Fruit fly (Drosophila melanogaster): Measurements from ENCODE around the gene CG32436.

CG32436 gene

DNA sequence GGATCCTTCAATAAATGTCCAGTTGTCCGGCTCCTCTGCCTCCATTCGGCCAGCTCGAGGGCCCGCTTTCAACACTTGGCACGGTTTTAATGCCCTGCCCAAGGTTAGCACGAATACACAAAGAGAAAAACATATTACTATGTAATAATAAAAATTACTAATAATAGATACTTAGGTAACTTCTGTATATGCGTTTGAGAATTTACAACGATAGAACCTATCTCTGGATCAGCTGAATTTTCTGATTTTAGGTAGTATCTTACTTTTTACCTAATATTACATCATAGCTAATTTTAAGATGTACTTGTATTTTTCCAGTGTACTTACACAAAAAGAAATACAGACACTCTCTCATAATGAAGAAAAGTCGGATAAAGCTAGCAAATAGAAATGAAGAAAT lies 41.9 kb downstream of the CG32436 start (continued):
- TF ChIP-seq Eip93F (GFP tag; optimal IDR thresholded peaks at IDR 0.05), result no peak
- no peak for TF ChIP-seq pdm3 (GFP tag; optimal IDR thresholded peaks at IDR 0.05)
- TF ChIP-seq CG8119 (GFP tag; IDR thresholded peaks at IDR 0.05), result no peak
- TF ChIP-seq fd85E (GFP tag; optimal IDR thresholded peaks at IDR 0.05), result no peak
- TF ChIP-seq Hr38 (GFP tag; optimal IDR thresholded peaks at IDR 0.05), result no peak
- peak; percentile 9 for TF ChIP-seq CG8632 (GFP tag; optimal IDR thresholded peaks at IDR 0.05)
- no peak for TF ChIP-seq Smox (GFP tag; optimal IDR thresholded peaks at IDR 0.05)

DNA sequence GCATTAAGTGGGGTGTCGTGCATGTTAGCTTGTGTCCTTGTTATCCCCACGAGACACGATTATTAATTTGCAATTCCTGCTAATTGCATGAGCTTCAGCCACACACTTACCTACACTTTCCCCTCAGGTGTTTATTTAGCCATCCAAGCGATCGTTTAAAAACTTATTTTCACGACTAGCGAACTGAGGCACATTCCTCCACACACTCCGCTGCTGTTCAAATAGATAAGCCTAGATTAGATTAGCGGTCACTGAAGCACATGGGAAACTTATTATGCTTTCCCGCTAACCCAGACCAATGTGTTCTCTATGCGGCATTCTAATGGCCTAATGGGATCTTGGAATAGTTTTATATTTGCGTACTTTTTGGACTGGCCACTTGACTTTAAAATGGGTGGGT lies 43.1 kb downstream of the CG32436 start:
- no peak for TF ChIP-seq Eip75B (GFP tag; optimal IDR thresholded peaks at IDR 0.05)
- TF ChIP-seq fkh (GFP tag; optimal IDR thresholded peaks at IDR 0.05), result peak; percentile 56
- TF ChIP-seq OdsH (GFP tag; optimal IDR thresholded peaks at IDR 0.05), result no peak
- no peak for TF ChIP-seq Smox (GFP tag; optimal IDR thresholded peaks at IDR 0.05)

DNA sequence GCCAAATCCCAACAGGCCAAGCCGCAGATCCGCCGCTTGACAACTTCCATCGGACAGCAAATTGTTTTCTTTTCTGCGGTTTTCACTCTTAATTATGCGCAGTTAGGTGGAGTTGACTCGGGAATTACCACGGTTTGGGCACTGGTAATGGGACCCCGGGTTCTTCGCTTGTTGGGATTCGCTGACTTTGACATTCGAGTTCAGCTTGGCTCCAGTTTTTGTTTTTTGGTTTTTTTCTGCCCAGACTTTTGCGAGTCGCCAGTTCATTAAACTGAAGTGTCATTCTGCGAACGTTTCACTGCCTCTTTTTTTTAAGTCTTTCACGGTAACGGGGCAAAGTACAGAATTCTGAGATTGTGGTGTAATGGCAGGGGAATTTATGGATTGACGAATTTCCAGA lies 45.0 kb downstream of the CG32436 start:
- no peak for TF ChIP-seq CG31627 (GFP tag; optimal IDR thresholded peaks at IDR 0.05)
- no peak for TF ChIP-seq CG6792 (GFP tag; optimal IDR thresholded peaks at IDR 0.05)
- TF ChIP-seq dac (GFP tag; optimal IDR thresholded peaks at IDR 0.05), result no peak
- TF ChIP-seq CG11762 (GFP tag; optimal IDR thresholded peaks at IDR 0.05; ENCODE audit: insufficient read depth), result no peak

dm6 chr3L:21389758-21390157 lies 45.9 kb downstream of the CG32436 start:
- TF ChIP-seq Eip78C (GFP tag) (peak; percentile 26), svp (GFP tag) (peak; percentile 58), fd59A (GFP tag; optimal IDR thresholded peaks at IDR 0.05) (no peak), Sox102F (GFP tag; optimal IDR thresholded peaks at IDR 0.05) (peak; percentile 45), CG11762 (GFP tag; optimal IDR thresholded peaks at IDR 0.05; ENCODE audit: insufficient read depth) (no peak), Met (GFP tag; optimal IDR thresholded peaks at IDR 0.05) (peak; percentile 24), Smox (GFP tag; optimal IDR thresholded peaks at IDR 0.05) (no peak), Hr39 (GFP tag; optimal IDR thresholded peaks at IDR 0.05) (peak; percentile 20), CG34406 (GFP tag; optimal IDR thresholded peaks at IDR 0.05) (peak; percentile 2), esn (GFP tag; optimal IDR thresholded peaks at IDR 0.05) (peak; percentile 0), net (GFP tag; optimal IDR thresholded peaks at IDR 0.05) (no peak), CG31627 (GFP tag; optimal IDR thresholded peaks at IDR 0.05) (peak; percentile 1), CG1621 (tag; optimal IDR thresholded peaks at IDR 0.05) (no peak)

DNA sequence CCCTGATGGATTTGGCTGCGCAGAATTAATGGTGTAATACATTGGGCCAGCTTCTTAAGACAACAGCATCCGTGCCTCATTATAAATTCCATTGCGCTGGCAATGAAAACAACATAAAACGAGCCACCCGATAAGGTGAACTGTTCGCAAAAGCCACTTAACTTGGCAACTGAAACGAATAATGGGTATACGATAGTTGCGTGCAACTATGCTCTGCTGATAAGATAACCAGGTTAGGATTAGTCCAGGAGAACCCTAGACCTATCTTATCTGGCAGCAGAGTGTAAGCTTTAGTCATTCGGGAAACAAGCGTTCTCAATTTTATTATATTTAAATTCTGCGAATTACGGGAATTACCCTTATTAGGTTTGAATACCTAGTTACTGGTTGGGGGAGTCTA lies 46.6 kb downstream of the CG32436 start:
- TF ChIP-seq Hr39 (GFP tag; optimal IDR thresholded peaks at IDR 0.05), result no peak
- no peak for TF ChIP-seq CG4318 (GFP tag; optimal IDR thresholded peaks at IDR 0.05)
- TF ChIP-seq CG6276 (GFP tag; optimal IDR thresholded peaks at IDR 0.05), result no peak
- no peak for TF ChIP-seq CG11294 (GFP tag; IDR thresholded peaks at IDR 0.05)
- no peak for TF ChIP-seq spab (GFP tag; optimal IDR thresholded peaks at IDR 0.05)
- TF ChIP-seq Sox14 (GFP tag; optimal IDR thresholded peaks at IDR 0.05), result no peak

DNA sequence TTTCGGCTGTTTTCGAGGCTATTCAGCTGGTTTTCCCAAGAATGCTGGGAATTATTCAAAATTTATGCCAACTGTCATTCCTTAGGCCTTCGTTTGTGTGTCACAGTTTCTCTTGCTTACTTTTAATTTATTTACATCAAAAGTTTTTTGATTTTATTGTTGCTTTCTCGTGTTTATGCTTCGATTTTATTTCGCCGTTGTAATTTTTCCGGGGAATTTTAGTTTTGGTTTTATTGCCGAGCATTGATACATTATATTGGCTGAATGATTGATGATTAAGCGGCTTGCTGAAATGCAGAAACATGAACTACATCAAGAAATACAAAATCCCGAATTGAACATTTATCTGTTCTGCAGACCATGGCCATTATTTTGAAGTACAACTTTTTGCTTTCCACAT lies 54.3 kb downstream of the CG32436 start:
- no peak for TF ChIP-seq Sox102F (GFP tag; optimal IDR thresholded peaks at IDR 0.05)
- no peak for TF ChIP-seq CG3032 (tag; optimal IDR thresholded peaks at IDR 0.05)
- TF ChIP-seq CG6276 (GFP tag; optimal IDR thresholded peaks at IDR 0.05), result no peak

- no peak for TF ChIP-seq cyc (GFP tag; optimal IDR thresholded peaks at IDR 0.05)
- peak; percentile 35 for TF ChIP-seq CG32006 (GFP tag; optimal IDR thresholded peaks at IDR 0.05)
These were observed 56.4 kb downstream of the CG32436 start for dm6 chr3L:21400206-21400605.

Data from whole organism, prepupa.